Worm (Caenorhabditis elegans) whole organism, L1 larva: Measurements from ENCODE around the gene srt-42.

Experiments
- C04F5.9 ChIP-seq: sonication (generic microtip); optimal IDR thresholded peaks from 2 replicates; lab custom pipeline; 2016; ENCODE audit warnings: missing genetic modification characterization, missing compliant biosample characterization
- C34B4.2 ChIP-seq: sonication (generic microtip); optimal IDR thresholded peaks from 2 replicates; lab custom pipeline; 2017; ENCODE audit warnings: mild to moderate bottlenecking, missing genetic modification characterization, missing compliant biosample characterization
- F16B12.6 ChIP-seq: fragments of 150-350 bp; optimal IDR thresholded peaks from 2 replicates; lab custom pipeline; 2014; ENCODE audit warnings: missing biosample characterization, missing genetic modification characterization
- aha-1 ChIP-seq: fragments of 150-350 bp; optimal IDR thresholded peaks from 2 replicates; lab custom pipeline; 2014; ENCODE audit warnings: missing biosample characterization, missing genetic modification characterization
- alr-1 ChIP-seq: fragments of 200-800 bp; sonication (Bioruptor generic); optimal IDR thresholded peaks from 2 replicates; lab custom pipeline; 2018; ENCODE audit warnings: borderline replicate concordance, mild to moderate bottlenecking, missing genetic modification characterization, missing compliant biosample characterization
- ama-1 ChIP-seq: fragments of 150-350 bp; optimal IDR thresholded peaks from 2 replicates; lab custom pipeline; 2014
- blmp-1 ChIP-seq: fragments of 150-350 bp; optimal IDR thresholded peaks from 2 replicates; lab custom pipeline; 2014; ENCODE audit warnings: missing biosample characterization, missing genetic modification characterization
- ceh-88 ChIP-seq: fragments of 200-800 bp; sonication (Bioruptor generic); IDR thresholded peaks from 2 replicates; pipeline ENCODE4 v1.3.6; 2022; ENCODE audit warnings: missing genetic modification characterization, missing compliant biosample characterization
- ces-1 ChIP-seq: fragments of 150-350 bp; optimal IDR thresholded peaks from 2 replicates; lab custom pipeline; 2014; ENCODE audit warnings: missing biosample characterization, missing genetic modification reagents, missing genetic modification characterization
- dpl-1 ChIP-seq, 3 experiments: fragments of 150-350 bp in 2 of 3; sonication (generic microtip) in 1 of 3; optimal IDR thresholded peaks; 2 replicates each; lab custom pipeline; 2014 to 2017; ENCODE audit warnings: missing biosample characterization in 3 of 3, missing genetic modification characterization in 3 of 3, missing genetic modification reagents in 3 of 3
- dsc-1 ChIP-seq: sonication (generic microtip); optimal IDR thresholded peaks from 2 replicates; lab custom pipeline; 2016; ENCODE audit warnings: mild to moderate bottlenecking, missing genetic modification characterization, missing compliant biosample characterization
- efl-3 ChIP-seq: fragments of 200-800 bp; sonication (Bioruptor generic); optimal IDR thresholded peaks from 2 replicates; lab custom pipeline; 2018; ENCODE audit warnings: mild to moderate bottlenecking, missing genetic modification characterization, missing compliant biosample characterization
- egl-27 ChIP-seq, 2 experiments: fragments of 150-350 bp in 1 of 2; sonication (generic microtip); optimal IDR thresholded peaks; 3 replicates each; lab custom pipeline; 2017 to 2018; ENCODE audit warnings: missing biosample characterization in 2 of 2, missing genetic modification characterization in 2 of 2, missing genetic modification reagents in 2 of 2
- elt-2 ChIP-seq: sonication (generic microtip); optimal IDR thresholded peaks from 2 replicates; lab custom pipeline; 2016; ENCODE audit warnings: missing genetic modification characterization, mild to moderate bottlenecking, inconsistent platforms, missing compliant biosample characterization, missing genetic modification reagents
- ets-5 ChIP-seq: fragments of 200-800 bp; sonication (Bioruptor generic); IDR thresholded peaks from 2 replicates; pipeline ENCODE4 v1.3.6; 2022; ENCODE audit warnings: missing genetic modification characterization, missing compliant biosample characterization
- fkh-4 ChIP-seq: sonication (generic microtip); optimal IDR thresholded peaks from 2 replicates; lab custom pipeline; 2016; ENCODE audit warnings: missing compliant biosample characterization, missing genetic modification characterization, borderline replicate concordance
- grh-1 ChIP-seq: fragments of 200-800 bp; sonication (Bioruptor generic); IDR thresholded peaks from 2 replicates; pipeline ENCODE4 v1.3.6; 2022; ENCODE audit warnings: missing genetic modification reagents, missing genetic modification characterization, missing compliant biosample characterization
- hpl-2 ChIP-seq: fragments of 150-350 bp; optimal IDR thresholded peaks from 2 replicates; lab custom pipeline; 2014; ENCODE audit warnings: missing biosample characterization, missing genetic modification reagents, missing genetic modification characterization
- jun-1 ChIP-seq: fragments of 150-350 bp; optimal IDR thresholded peaks from 2 replicates; lab custom pipeline; 2014; ENCODE audit warnings: missing biosample characterization, missing genetic modification reagents, missing genetic modification characterization
- lin-13 ChIP-seq: fragments of 150-350 bp; optimal IDR thresholded peaks from 2 replicates; lab custom pipeline; 2014; ENCODE audit warnings: missing biosample characterization, missing genetic modification reagents, missing genetic modification characterization
- lin-15B ChIP-seq: fragments of 150-350 bp; sonication (generic microtip); optimal IDR thresholded peaks from 3 replicates; lab custom pipeline; 2014; ENCODE audit warnings: missing biosample characterization, missing genetic modification characterization
- lin-35 ChIP-seq, 2 experiments: fragments of 150-350 bp; optimal IDR thresholded peaks; 2 replicates each; lab custom pipeline; 2014; ENCODE audit warnings: missing biosample characterization in 2 of 2, missing genetic modification characterization in 2 of 2, missing genetic modification reagents in 2 of 2
- lir-3 ChIP-seq: sonication (generic microtip); optimal IDR thresholded peaks from 2 replicates; lab custom pipeline; 2016; ENCODE audit warnings: mild to moderate bottlenecking, missing genetic modification characterization, moderate library complexity, missing compliant biosample characterization; ENCODE audit not compliant: poor library complexity
- lsy-2 ChIP-seq, 2 experiments: fragments of 150-350 bp; optimal IDR thresholded peaks; 2 replicates each; lab custom pipeline; 2014; ENCODE audit warnings: missing biosample characterization in 2 of 2, missing genetic modification characterization in 2 of 2
- mab-9 ChIP-seq: fragments of 200-800 bp; sonication (Bioruptor generic); IDR thresholded peaks from 2 replicates; pipeline ENCODE4 v1.3.6; 2022; ENCODE audit warnings: missing genetic modification reagents, missing genetic modification characterization, missing compliant biosample characterization
- mdl-1 ChIP-seq, 2 experiments: fragments of 150-350 bp; optimal IDR thresholded peaks; 2 replicates each; lab custom pipeline; 2014 to 2017; ENCODE audit warnings: missing biosample characterization in 2 of 2, missing genetic modification characterization in 2 of 2, inconsistent platforms in 1 of 2
- mef-2 ChIP-seq: fragments of 150-350 bp; optimal IDR thresholded peaks from 2 replicates; lab custom pipeline; 2014; ENCODE audit warnings: missing biosample characterization, missing genetic modification characterization
- mep-1 ChIP-seq: fragments of 150-350 bp; optimal IDR thresholded peaks from 2 replicates; lab custom pipeline; 2014; ENCODE audit warnings: missing biosample characterization, missing genetic modification characterization
- nhr-11 ChIP-seq: fragments of 150-350 bp; optimal IDR thresholded peaks from 2 replicates; lab custom pipeline; 2014; ENCODE audit warnings: missing biosample characterization, missing genetic modification characterization
- nhr-12 ChIP-seq: sonication (generic microtip); optimal IDR thresholded peaks from 2 replicates; lab custom pipeline; 2017; ENCODE audit warnings: missing biosample characterization, missing genetic modification characterization
- nhr-20 ChIP-seq: sonication (generic microtip); optimal IDR thresholded peaks from 2 replicates; lab custom pipeline; 2016; ENCODE audit warnings: mild to moderate bottlenecking, missing genetic modification characterization, missing compliant biosample characterization
- nhr-237 ChIP-seq: fragments of 150-350 bp; optimal IDR thresholded peaks from 2 replicates; lab custom pipeline; 2014; ENCODE audit warnings: missing biosample characterization, missing genetic modification characterization
- nhr-28 ChIP-seq: fragments of 150-350 bp; optimal IDR thresholded peaks from 2 replicates; lab custom pipeline; 2014; ENCODE audit warnings: missing biosample characterization, missing genetic modification characterization
- nhr-71 ChIP-seq: sonication (generic microtip); optimal IDR thresholded peaks from 2 replicates; lab custom pipeline; 2016; ENCODE audit warnings: mild to moderate bottlenecking, missing genetic modification characterization, moderate library complexity, missing compliant biosample characterization
- nhr-76 ChIP-seq: sonication (generic microtip); optimal IDR thresholded peaks from 2 replicates; lab custom pipeline; 2017; ENCODE audit warnings: missing biosample characterization, missing genetic modification characterization
- nhr-84 ChIP-seq: sonication (generic microtip); optimal IDR thresholded peaks from 2 replicates; lab custom pipeline; 2017; ENCODE audit warnings: missing biosample characterization, missing genetic modification characterization
- nhr-85 ChIP-seq: sonication (generic microtip); peaks from one replicate; lab custom pipeline; 2016; ENCODE audit warnings: missing genetic modification characterization, inconsistent platforms, missing compliant biosample characterization
- nhr-90 ChIP-seq: sonication (generic microtip); optimal IDR thresholded peaks from 2 replicates; lab custom pipeline; 2016; ENCODE audit warnings: mild to moderate bottlenecking, missing genetic modification characterization, missing compliant biosample characterization; ENCODE audit not compliant: poor library complexity
- pag-3 ChIP-seq: sonication (generic microtip); optimal IDR thresholded peaks from 2 replicates; lab custom pipeline; 2017; ENCODE audit warnings: missing genetic modification characterization, mild to moderate bottlenecking, missing compliant biosample characterization, antibody characterized with exemption, borderline replicate concordance; ENCODE audit not compliant: insufficient read depth
- skn-1 ChIP-seq: fragments of 150-350 bp; optimal IDR thresholded peaks from 2 replicates; lab custom pipeline; 2014; ENCODE audit warnings: missing biosample characterization, missing genetic modification characterization
- snu-23 ChIP-seq: sonication (generic microtip); optimal IDR thresholded peaks from 2 replicates; lab custom pipeline; 2016; ENCODE audit warnings: missing genetic modification characterization, missing compliant biosample characterization
- sox-4 ChIP-seq: sonication (generic microtip); optimal IDR thresholded peaks from 2 replicates; lab custom pipeline; 2016; ENCODE audit warnings: missing genetic modification characterization, missing compliant biosample characterization
- sup-37 ChIP-seq: fragments of 200-800 bp; sonication (Bioruptor generic); optimal IDR thresholded peaks from 2 replicates; lab custom pipeline; 2018; ENCODE audit warnings: mild to moderate bottlenecking, missing genetic modification characterization, missing compliant biosample characterization
- tlp-1 ChIP-seq: fragments of 150-350 bp; optimal IDR thresholded peaks from 2 replicates; lab custom pipeline; 2014; ENCODE audit warnings: missing biosample characterization, missing genetic modification characterization
- unc-30 ChIP-seq: sonication (generic microtip); optimal IDR thresholded peaks from 2 replicates; lab custom pipeline; 2017; ENCODE audit warnings: missing biosample characterization, missing genetic modification characterization
- unc-86 ChIP-seq: sonication (generic microtip); optimal IDR thresholded peaks from 2 replicates; lab custom pipeline; 2016; ENCODE audit warnings: missing genetic modification characterization, missing compliant biosample characterization
- unc-98 ChIP-seq: fragments of 200-800 bp; sonication (Bioruptor generic); IDR thresholded peaks from 2 replicates; pipeline ENCODE4 v1.3.6; 2022; ENCODE audit warnings: missing genetic modification characterization, missing compliant biosample characterization
- vab-15 ChIP-seq: sonication (generic microtip); optimal IDR thresholded peaks from 2 replicates; lab custom pipeline; 2017; ENCODE audit warnings: missing genotype, mild to moderate bottlenecking, missing genetic modification characterization, missing compliant biosample characterization
- xbp-1 ChIP-seq: sonication (generic microtip); optimal IDR thresholded peaks from 2 replicates; lab custom pipeline; 2016; ENCODE audit warnings: missing genetic modification characterization, missing compliant biosample characterization
- zag-1 ChIP-seq: fragments of 150-350 bp; optimal IDR thresholded peaks from 2 replicates; lab custom pipeline; 2014; ENCODE audit warnings: missing biosample characterization, missing genetic modification characterization
- zip-4 ChIP-seq: fragments of 200-800 bp; sonication (Bioruptor generic); optimal IDR thresholded peaks from 2 replicates; lab custom pipeline; 2018; ENCODE audit warnings: mild to moderate bottlenecking, missing genetic modification characterization, moderate library complexity, missing compliant biosample characterization

srt-42 gene

DNA sequence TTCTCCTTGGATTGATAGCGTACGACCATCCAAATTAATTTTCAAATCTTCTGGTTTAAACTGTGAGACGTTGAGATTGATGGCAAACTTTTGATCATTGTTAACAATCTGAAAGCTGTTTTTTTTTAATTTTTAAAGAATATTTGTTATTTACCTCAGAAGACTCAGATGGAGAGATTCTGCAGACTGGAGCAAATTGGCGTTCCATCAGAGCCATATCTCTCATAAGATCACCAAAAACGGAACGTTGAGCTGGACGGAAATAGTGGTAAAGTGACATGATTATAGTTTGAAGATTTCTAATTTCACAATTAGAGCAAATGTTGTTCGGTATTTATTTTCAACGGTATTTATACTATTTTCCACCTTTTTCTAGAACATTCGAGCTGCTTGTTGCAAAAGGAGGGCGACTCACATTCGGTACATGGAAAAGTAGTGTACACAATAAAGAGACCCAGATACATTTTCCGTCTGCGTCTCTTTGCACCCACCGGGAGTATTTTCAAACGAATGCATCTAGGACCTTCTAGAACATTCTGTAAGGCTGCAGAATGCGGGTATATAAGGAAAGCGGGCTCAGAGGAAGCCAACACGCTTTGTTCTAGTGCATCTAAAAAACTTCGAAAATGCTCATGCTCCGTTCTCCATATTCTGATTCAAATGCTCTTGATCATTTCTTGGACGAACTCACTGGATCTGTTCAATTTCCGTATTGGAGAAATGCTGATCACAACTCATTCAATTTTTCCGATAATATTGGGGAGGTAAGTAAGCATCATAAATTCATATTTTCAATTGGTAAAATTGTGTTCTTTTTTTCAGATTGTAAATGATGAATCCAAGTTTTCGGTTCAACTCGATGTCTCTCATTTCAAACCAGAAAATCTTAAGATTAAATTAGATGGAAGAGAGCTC, 2.4 kb upstream of the srt-42 start, which contains the start of the genes hsp-16.2 and hsp-16.41:
Gene hsp-16.2 (minus strand): TSS at position 313 of the 915 bp plus-strand sequence.
Gene hsp-16.41 (plus strand): TSS at position 534 of the 915 bp plus-strand sequence.
- TF ChIP-seq elt-2 (tag; lab: Kevin White, UChicago): peak; percentile 34
- peak in 2 of 3 experiments; percentile 30 to 50 for TF ChIP-seq dpl-1 (GFP tag; optimal IDR thresholded peaks at IDR 0.05; lab: Kevin White, UChicago)
- no peak for TF ChIP-seq jun-1 (tag; lab: Kevin White, UChicago)
- no peak for TF ChIP-seq grh-1 (GFP tag; lab: Robert Waterston, UW)
- peak; percentile 24 for TF ChIP-seq sox-4 (tag; lab: Kevin White, UChicago)
- no peak for TF ChIP-seq pag-3 (tag; lab: Kevin White, UChicago)
- TF ChIP-seq alr-1 (tag; lab: Kevin White, UChicago): no peak
- TF ChIP-seq nhr-28 (tag; lab: Kevin White, UChicago): no peak
- no peak for TF ChIP-seq ces-1 (GFP tag; lab: Kevin White, UChicago)
- no peak for TF ChIP-seq mab-9 (GFP tag; lab: Robert Waterston, UW)
- no peak for TF ChIP-seq nhr-11 (tag; lab: Kevin White, UChicago)
- TF ChIP-seq nhr-90 (tag; lab: Kevin White, UChicago): peak; percentile 48
- TF ChIP-seq lin-35 (GFP tag; optimal IDR thresholded peaks at IDR 0.05; lab: Kevin White, UChicago): peak; percentile 32 to 57
- TF ChIP-seq lsy-2 (tag; optimal IDR thresholded peaks at IDR 0.05; lab: Kevin White, UChicago): peak in 1 of 2 experiments; percentile 39
- TF ChIP-seq lin-15B (tag; lab: Kevin White, UChicago): no peak
- TF ChIP-seq snu-23 (GFP tag; lab: Kevin White, UChicago): peak; percentile 80
- TF ChIP-seq xbp-1 (tag; lab: Kevin White, UChicago): peak; percentile 32
- TF ChIP-seq F16B12.6: no peak
- peak; percentile 11 for TF ChIP-seq blmp-1
- TF ChIP-seq nhr-85 (tag; lab: Kevin White, UChicago): peak; percentile 45
- peak in 1 of 2 experiments; percentile 52 for TF ChIP-seq mdl-1 (tag; optimal IDR thresholded peaks at IDR 0.05; lab: Kevin White, UChicago)
- TF ChIP-seq nhr-237 (tag; lab: Kevin White, UChicago): no peak
- no peak for TF ChIP-seq hpl-2
- TF ChIP-seq aha-1 (tag; lab: Kevin White, UChicago): peak; percentile 13
- TF ChIP-seq nhr-12 (tag; lab: Kevin White, UChicago): no peak
- TF ChIP-seq zag-1: no peak
- TF ChIP-seq zip-4 (GFP tag; lab: Kevin White, UChicago): no peak
- no peak for TF ChIP-seq ets-5 (GFP tag; lab: Robert Waterston, UW)
- TF ChIP-seq mef-2 (tag; lab: Kevin White, UChicago): peak; percentile 63
- no peak for TF ChIP-seq efl-3 (GFP tag; lab: Kevin White, UChicago)
- TF ChIP-seq egl-27 (tag; optimal IDR thresholded peaks at IDR 0.05; lab: Kevin White, UChicago): no peak
- no peak for TF ChIP-seq C34B4.2
- no peak for TF ChIP-seq nhr-76 (tag; lab: Kevin White, UChicago)
- no peak for TF ChIP-seq ceh-88 (GFP tag; lab: Robert Waterston, UW)
- TF ChIP-seq lir-3: no peak
- no peak for TF ChIP-seq vab-15 (tag; lab: Kevin White, UChicago)
- peak; percentile 79 for TF ChIP-seq nhr-71
- peak; percentile 56 for TF ChIP-seq mep-1 (tag; lab: Kevin White, UChicago)
- TF ChIP-seq lin-13 (GFP tag; lab: Kevin White, UChicago): no peak
- TF ChIP-seq C04F5.9: no peak
- no peak for TF ChIP-seq fkh-4 (tag; lab: Kevin White, UChicago)
- no peak for TF ChIP-seq unc-30
- TF ChIP-seq sup-37 (GFP tag; lab: Kevin White, UChicago): no peak
- TF ChIP-seq ama-1 (lab: Kevin White, UChicago): peak; percentile 88
- TF ChIP-seq unc-98 (GFP tag; lab: Robert Waterston, UW): no peak
- TF ChIP-seq tlp-1: no peak
- peak; percentile 31 for TF ChIP-seq skn-1 (tag; lab: Kevin White, UChicago)
- TF ChIP-seq nhr-84 (tag; lab: Kevin White, UChicago): no peak
- TF ChIP-seq unc-86 (tag; lab: Kevin White, UChicago): peak; percentile 67
- TF ChIP-seq dsc-1 (tag; lab: Kevin White, UChicago): peak; percentile 47
- TF ChIP-seq nhr-20 (tag; lab: Kevin White, UChicago): peak; percentile 73
